Worm (Caenorhabditis elegans) whole organism, early embryonic: ENCODE measurements around the gene Y49A10A.2.

Experiments used
- B0310.2 ChIP-seq: sonication (generic microtip); optimal IDR thresholded peaks from 2 replicates; lab custom pipeline; 2016; ENCODE audit warnings: mild to moderate bottlenecking, missing genetic modification characterization, missing compliant biosample characterization
- F13C5.2 ChIP-seq: sonication (generic microtip); optimal IDR thresholded peaks from 2 replicates; lab custom pipeline; 2017; ENCODE audit warnings: mild to moderate bottlenecking, missing genetic modification characterization, inconsistent platforms, missing compliant biosample characterization
- ama-1 ChIP-seq: fragments of 150-350 bp; optimal IDR thresholded peaks from 2 replicates; lab custom pipeline; 2014
- ceh-36 ChIP-seq: sonication (generic microtip); optimal IDR thresholded peaks from 2 replicates; lab custom pipeline; 2016; ENCODE audit warnings: missing genetic modification characterization, inconsistent platforms, missing compliant biosample characterization
- ets-7 ChIP-seq: sonication (generic microtip); optimal IDR thresholded peaks from 2 replicates; lab custom pipeline; 2016; ENCODE audit warnings: missing genotype, missing genetic modification characterization, missing compliant biosample characterization
- flt-1 ChIP-seq: fragments of 200-800 bp; sonication (Bioruptor generic); IDR thresholded peaks from 2 replicates; pipeline ENCODE4 v1.3.6; 2022; ENCODE audit warnings: missing genetic modification characterization, missing compliant biosample characterization
- hmbx-1 ChIP-seq: sonication (generic microtip); optimal IDR thresholded peaks from 2 replicates; lab custom pipeline; 2016; ENCODE audit warnings: mild to moderate bottlenecking, missing genetic modification characterization, missing compliant biosample characterization
- sea-1 ChIP-seq: fragments of 200-800 bp; sonication (Bioruptor generic); conservative IDR thresholded peaks from 2 replicates; pipeline ENCODE4 v1.3.6; 2022; ENCODE audit warnings: missing genetic modification characterization, missing compliant biosample characterization
- tbx-11 ChIP-seq: fragments of 200-800 bp; sonication (Bioruptor generic); IDR thresholded peaks from 2 replicates; pipeline ENCODE4 v1.3.6; 2022; ENCODE audit warnings: missing genetic modification characterization, missing compliant biosample characterization

ce11 chrX:10386408-10386807 lies 13.9 kb upstream of the Y49A10A.2 start, which contains the start of gene dyf-6:
- TF ChIP-seq flt-1 (GFP tag; lab: Robert Waterston, UW), result no peak
- no peak for TF ChIP-seq hmbx-1 (tag; lab: Kevin White, UChicago)
- no peak for TF ChIP-seq F13C5.2 (tag; lab: Kevin White, UChicago)
- TF ChIP-seq B0310.2, result no peak
- TF ChIP-seq sea-1 (GFP tag; lab: Robert Waterston, UW), result no peak
- TF ChIP-seq ama-1 (lab: Kevin White, UChicago), result no peak
- TF ChIP-seq ceh-36, result no peak
- TF ChIP-seq ets-7 (tag; lab: Kevin White, UChicago), result no peak
- no peak for TF ChIP-seq tbx-11 (GFP tag; lab: Robert Waterston, UW)
